Fruit fly (Drosophila melanogaster) whole organism, larva: ENCODE results near the gene MED6.

Experiments
- noc ChIP-seq: fragments of 200-800 bp; sonication (Bioruptor generic); optimal IDR thresholded peaks from 3 replicates; lab custom pipeline; 2019; ENCODE audit warnings: missing biosample characterization, mild to moderate bottlenecking, missing genetic modification characterization, moderate library complexity

The MED6 gene

DNA sequence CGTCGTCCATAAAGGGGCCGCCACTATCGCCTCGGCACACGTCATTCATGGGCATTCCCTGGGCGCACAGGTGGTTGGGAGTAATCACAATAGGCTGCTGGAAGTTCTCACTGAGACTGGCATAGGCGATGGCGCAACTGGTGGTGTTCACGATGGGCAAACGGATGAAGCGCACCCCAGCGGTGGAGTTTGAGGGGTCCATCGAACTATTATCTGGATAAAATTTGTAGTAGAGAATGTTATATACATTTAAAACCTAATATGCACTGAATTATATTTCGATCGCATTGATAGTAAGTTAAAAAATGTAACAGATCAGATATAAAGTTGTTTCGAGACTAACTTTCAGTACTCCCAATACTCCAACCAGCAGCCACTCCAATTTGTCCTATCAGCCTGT lies 25.6 kb downstream of the MED6 start, which contains the start of gene CG31415:
TSS of gene CG31415 (plus strand) at position 301 of the 400 bp plus-strand sequence.
- TF ChIP-seq noc (tag; lab: Kevin White, UChicago): no peak

DNA sequence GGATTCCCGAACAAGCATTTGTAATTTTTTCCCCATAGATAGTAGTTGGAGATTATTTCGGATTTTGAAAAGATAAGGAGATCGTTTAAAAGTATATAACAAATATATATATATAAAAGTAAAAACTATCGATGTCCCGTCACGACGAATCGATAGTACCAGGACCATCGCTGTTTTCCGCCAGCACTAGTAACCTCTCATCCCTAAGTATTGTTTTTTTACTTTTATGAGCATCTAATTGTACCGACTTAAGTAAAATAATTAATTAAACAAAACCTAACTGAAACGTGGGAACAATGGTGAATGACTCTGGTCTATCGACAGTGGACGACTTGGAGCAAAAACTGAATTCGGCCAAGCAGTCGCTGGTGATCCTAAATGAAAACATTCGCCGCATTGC lies 28.1 kb downstream of the MED6 start, which contains the start of gene Pnn:
TSS of gene Pnn (plus strand) at position 187 of the 400 bp plus-strand sequence.
- TF ChIP-seq noc (tag; lab: Kevin White, UChicago): no peak

DNA sequence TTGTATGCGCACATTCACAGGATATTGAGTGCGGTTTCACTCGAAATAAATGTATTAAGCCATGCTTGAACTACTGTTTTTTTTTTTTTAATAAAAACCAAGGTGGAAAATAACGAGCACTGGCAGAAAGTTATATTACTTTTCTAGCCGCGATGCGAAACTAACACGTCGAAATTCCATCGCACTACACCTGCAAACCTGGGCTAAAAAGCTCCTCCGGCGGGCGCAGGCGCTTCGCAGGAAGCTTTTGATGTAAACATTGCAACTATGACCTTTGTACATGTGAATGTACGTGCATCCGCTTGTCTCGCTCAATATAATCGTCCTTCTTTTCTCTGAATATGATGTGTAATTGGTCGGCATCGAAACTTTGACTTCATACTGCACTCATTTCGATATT lies 29.0 kb downstream of the MED6 start, which contains the start of gene side-VII:
TSS of gene side-VII (minus strand) at position 187 of the 400 bp plus-strand sequence.
- TF ChIP-seq noc (tag; lab: Kevin White, UChicago): no peak

DNA sequence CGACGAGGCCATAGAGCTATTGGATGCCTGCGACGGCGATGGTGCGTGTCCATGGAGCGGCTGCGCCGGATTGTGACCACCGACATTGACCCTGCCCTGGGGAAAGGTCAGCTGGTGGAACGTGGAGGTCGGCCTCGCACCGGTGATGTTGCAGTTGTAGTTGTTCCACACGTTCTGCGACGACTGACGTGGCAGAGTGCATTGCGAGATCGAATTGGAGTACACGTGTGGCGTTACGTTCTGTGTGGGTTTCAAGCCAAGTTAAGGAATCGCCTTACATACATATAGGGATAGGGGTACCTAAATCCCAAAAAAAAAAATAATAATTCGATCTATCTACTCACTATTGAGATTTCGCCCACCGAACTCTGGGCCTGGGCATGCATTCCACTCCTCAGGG lies 33.6 kb downstream of the MED6 start:
- no peak for TF ChIP-seq noc (tag; lab: Kevin White, UChicago)

DNA sequence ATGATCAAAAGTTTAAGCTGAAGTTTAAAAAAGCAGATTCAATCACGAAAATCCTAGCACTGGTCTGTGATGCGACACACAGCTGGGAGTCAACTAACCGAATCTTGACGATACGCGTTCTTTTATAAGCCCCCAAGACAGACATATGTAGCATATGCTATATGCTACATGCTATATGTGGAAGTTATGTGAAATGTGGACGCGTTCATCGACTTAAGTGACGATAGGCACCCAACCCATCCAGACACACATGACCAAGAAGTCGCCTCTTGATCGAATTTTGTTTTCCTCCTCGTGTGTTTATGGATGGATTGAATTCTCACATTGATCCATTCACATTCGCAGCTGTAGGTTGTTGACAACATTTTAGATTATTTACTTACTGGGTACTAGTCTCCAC lies 35.6 kb downstream of the MED6 start, which contains the start of gene alphaTub85E:
TSS of gene alphaTub85E (minus strand) at position 101 of the 400 bp plus-strand sequence.
- no peak for TF ChIP-seq noc (tag; lab: Kevin White, UChicago)

DNA sequence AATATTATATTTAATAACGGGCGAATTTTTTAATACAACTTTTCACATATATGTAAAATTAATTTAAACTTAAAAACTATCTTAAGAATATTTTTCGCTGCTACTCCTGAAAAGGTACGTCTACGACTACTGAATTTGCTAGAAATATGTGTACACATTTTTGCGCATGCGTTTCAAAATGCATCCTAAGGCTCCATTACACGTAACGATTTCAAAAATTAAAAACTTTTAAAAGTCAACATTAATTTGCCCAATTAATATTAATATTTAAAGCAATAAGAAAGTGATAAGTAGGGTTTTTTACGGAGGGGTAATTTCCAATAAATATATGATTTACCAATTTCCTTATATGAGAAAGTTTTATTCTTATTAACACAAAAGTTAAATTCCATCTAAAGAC lies 38.0 kb downstream of the MED6 start, which contains the start of gene FoxP:
TSS of gene FoxP (minus strand) at position 89 of the 400 bp plus-strand sequence.
- no peak for TF ChIP-seq noc (tag; lab: Kevin White, UChicago)

DNA sequence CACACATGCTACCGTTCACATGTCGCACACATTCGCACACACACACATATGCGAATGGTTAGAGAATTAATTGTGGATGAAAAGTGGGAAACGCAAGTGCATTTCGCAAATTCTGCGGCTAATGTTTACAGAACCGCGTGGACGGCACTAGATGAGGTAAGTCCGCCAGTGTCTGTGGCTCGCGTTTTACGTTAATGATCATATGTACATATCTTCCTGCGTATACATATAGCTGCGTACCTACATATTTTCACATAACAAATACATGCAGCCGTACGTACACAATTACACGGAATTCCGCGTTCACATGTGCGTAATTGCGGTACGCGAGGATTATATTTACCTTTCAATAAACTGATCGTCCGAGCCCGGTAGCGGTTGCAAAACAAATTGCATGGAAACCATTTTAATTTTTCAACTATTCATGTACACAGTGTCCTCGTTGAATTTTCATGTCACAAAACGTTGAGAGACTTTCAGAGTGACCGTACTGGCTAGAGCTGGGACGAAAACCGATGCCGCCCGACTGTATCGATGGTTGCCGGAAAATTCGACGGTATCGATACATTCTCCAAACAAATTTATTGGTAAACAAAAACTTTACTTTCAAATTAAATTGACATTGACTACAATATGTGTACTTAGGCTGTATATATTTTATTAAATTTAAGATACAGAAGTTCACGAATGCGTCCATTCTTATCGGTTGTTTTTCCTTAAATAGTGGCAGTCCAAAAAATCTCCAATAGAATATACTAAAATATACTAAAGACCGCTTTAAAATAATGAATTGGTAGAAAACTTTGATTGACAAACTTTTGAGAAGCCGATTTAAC lies 43.4 kb downstream of the MED6 start, which contains the start of gene hyd:
TSS of gene hyd (minus strand) at position 495 of the 836 bp plus-strand sequence.
- TF ChIP-seq noc (tag; lab: Kevin White, UChicago): no peak
